Fruit fly (Drosophila melanogaster): Measurements from ENCODE around the gene Mi-2.

Gene Mi-2

dm6 chr3L:19870843-19871666 lies 39.0 kb downstream of the Mi-2 start, which contains the start of the genes Rab8 and Usp32 (continued):
- peak; percentile 92 for TF ChIP-seq pzg (GFP tag; optimal IDR thresholded peaks at IDR 0.05)
- no peak for TF ChIP-seq aop (GFP tag; IDR thresholded peaks at IDR 0.05)
- no peak for TF ChIP-seq Hr78 (GFP tag; optimal IDR thresholded peaks at IDR 0.05)
- peak; percentile 62 for TF ChIP-seq vfl (GFP tag; optimal IDR thresholded peaks at IDR 0.05)
- TF ChIP-seq bowl (GFP tag; IDR thresholded peaks at IDR 0.05), result no peak
- no peak for TF ChIP-seq CG6854 (GFP tag; optimal IDR thresholded peaks at IDR 0.05)
- TF ChIP-seq CG4707 (GFP tag; optimal IDR thresholded peaks at IDR 0.05), result peak; percentile 40
- peak; percentile 74; the same call in 2 of the 3 replicates for TF ChIP-seq ci (GFP tag; IDR thresholded peaks at IDR 0.05)
- TF ChIP-seq Pdp1 (GFP tag; optimal IDR thresholded peaks at IDR 0.05), result peak; percentile 47 to 69
- peak; percentile 34 for TF ChIP-seq Nf-YB (GFP tag; optimal IDR thresholded peaks at IDR 0.05)
- TF ChIP-seq CG17328 (GFP tag; IDR thresholded peaks at IDR 0.05), result peak; percentile 53
- peak; percentile 68 for TF ChIP-seq Hr3 (GFP tag; optimal IDR thresholded peaks at IDR 0.05)
- TF ChIP-seq CG1792 (GFP tag; optimal IDR thresholded peaks at IDR 0.05), result peak; percentile 29
- peak; percentile 81 for TF ChIP-seq HLH4C (GFP tag; IDR thresholded peaks at IDR 0.05; ENCODE audit: partially characterized antibody)
- peak; percentile 73 for TF ChIP-seq mam (GFP tag; optimal IDR thresholded peaks at IDR 0.05)
- peak; percentile 31 for TF ChIP-seq fu2 (GFP tag; optimal IDR thresholded peaks at IDR 0.05)
- peak; percentile 64 for TF ChIP-seq Bdp1 (GFP tag; optimal IDR thresholded peaks at IDR 0.05)
- TF ChIP-seq CG6765 (GFP tag; optimal IDR thresholded peaks at IDR 0.05), result peak; percentile 31
- no peak for TF ChIP-seq sima (GFP tag; optimal IDR thresholded peaks at IDR 0.05)
- TF ChIP-seq C15 (GFP tag; IDR thresholded peaks at IDR 0.05), result no peak
- TF ChIP-seq HmgZ (tag; optimal IDR thresholded peaks at IDR 0.05), result peak; percentile 82
- peak; percentile 68 for TF ChIP-seq Mad (GFP tag; optimal IDR thresholded peaks at IDR 0.05)
- peak; percentile 21 for TF ChIP-seq CG8290 (GFP tag; optimal IDR thresholded peaks at IDR 0.05)
- no peak for TF ChIP-seq CG8290 (tag; optimal IDR thresholded peaks at IDR 0.05)
- no peak for TF ChIP-seq CG30431 (GFP tag; optimal IDR thresholded peaks at IDR 0.05)
- TF ChIP-seq HHEX (GFP tag; optimal IDR thresholded peaks at IDR 0.05), result peak; percentile 46
- peak; percentile 71 for TF ChIP-seq Antp (GFP tag; optimal IDR thresholded peaks at IDR 0.05)
- TF ChIP-seq trem (tag; optimal IDR thresholded peaks at IDR 0.05), result peak; percentile 84
- peak; percentile 47; the same call in 1 of the 2 replicates for TF ChIP-seq CG14014 (GFP tag; IDR thresholded peaks at IDR 0.05)
- peak; percentile 64 for TF ChIP-seq CG9609 (GFP tag; optimal IDR thresholded peaks at IDR 0.05)
- TF ChIP-seq CG6791 (GFP tag; IDR thresholded peaks at IDR 0.05; ENCODE audit: partially characterized antibody), result peak; percentile 89
- no peak for TF ChIP-seq CG3726 (GFP tag; IDR thresholded peaks at IDR 0.05)
- TF ChIP-seq PHDP (tag; optimal IDR thresholded peaks at IDR 0.05), result peak; percentile 58
- TF ChIP-seq CG4854 (GFP tag; optimal IDR thresholded peaks at IDR 0.05), result peak; percentile 58
- peak; percentile 77 for TF ChIP-seq Xbp1 (GFP tag; optimal IDR thresholded peaks at IDR 0.05)
- TF ChIP-seq CG12744 (GFP tag; optimal IDR thresholded peaks at IDR 0.05), result peak; percentile 55
- peak; percentile 81 for TF ChIP-seq CG9932 (GFP tag; IDR thresholded peaks at IDR 0.05)
- TF ChIP-seq inv (GFP tag; IDR thresholded peaks at IDR 0.05; ENCODE audit: partially characterized antibody), result peak; percentile 83
- TF ChIP-seq CG8924 (tag; optimal IDR thresholded peaks at IDR 0.05), result peak; percentile 32
- peak in 1 of 2 experiments; percentile 69 for TF ChIP-seq Hr51 (GFP tag; optimal IDR thresholded peaks at IDR 0.05)
- TF ChIP-seq CG6654 (GFP tag; optimal IDR thresholded peaks at IDR 0.05), result no peak
- TF ChIP-seq CG12071 (GFP tag; optimal IDR thresholded peaks at IDR 0.05), result peak; percentile 1
- no peak for TF ChIP-seq CG10565 (GFP tag; optimal IDR thresholded peaks at IDR 0.05)
- peak; percentile 8 for TF ChIP-seq CG18476 (GFP tag; optimal IDR thresholded peaks at IDR 0.05)
- TF ChIP-seq exex (tag; optimal IDR thresholded peaks at IDR 0.05), result peak; percentile 81
- TF ChIP-seq TFAM (GFP tag; optimal IDR thresholded peaks at IDR 0.05), result no peak
- peak; percentile 79 for TF ChIP-seq Sry-δ (GFP tag; optimal IDR thresholded peaks at IDR 0.05)
- TF ChIP-seq CG13296 (GFP tag; optimal IDR thresholded peaks at IDR 0.05), result peak; percentile 64
- TF ChIP-seq Sox102F (GFP tag; optimal IDR thresholded peaks at IDR 0.05), result no peak

Data from whole organism, embryonic.